Fruit fly (Drosophila melanogaster): ENCODE measurements around the gene Pldn.

Pldn gene

dm6 chr3L:11691203-11691797, at the start of gene Pldn, which contains the start of gene CG14135:
Gene Pldn, minus strand, starts transcription at chr3L:11691399.
Gene CG14135, plus strand, starts transcription at chr3L:11691571.
- TF ChIP-seq CG17829 (tag; optimal IDR thresholded peaks at IDR 0.05) (peak; percentile 10), CG7987 (GFP tag; optimal IDR thresholded peaks at IDR 0.05) (no peak), CG31388 (GFP tag; optimal IDR thresholded peaks at IDR 0.05) (no peak), CG3281 (GFP tag; optimal IDR thresholded peaks at IDR 0.05) (no peak), bowl (GFP tag; IDR thresholded peaks at IDR 0.05) (no peak), CG10267 (tag; optimal IDR thresholded peaks at IDR 0.05) (peak; percentile 44), hbn (GFP tag; IDR thresholded peaks at IDR 0.05; ENCODE audit: partially characterized antibody) (0 out of 2 replicates have a peak, but pooled peaks have one; percentile 27), CG6175 (GFP tag; IDR thresholded peaks at IDR 0.05) (no peak), CG7963 (GFP tag; IDR thresholded peaks at IDR 0.05; ENCODE audit: partially characterized antibody) (no peak), Doc3 (GFP tag; IDR thresholded peaks at IDR 0.05; ENCODE audit: partially characterized antibody) (peak; percentile 47; the same call in 1 of the 3 replicates), p53 (GFP tag; optimal IDR thresholded peaks at IDR 0.05) (no peak), CG9437 (GFP tag; optimal IDR thresholded peaks at IDR 0.05) (no peak), CG5180 (GFP tag; optimal IDR thresholded peaks at IDR 0.05) (no peak), tna (GFP tag; IDR thresholded peaks at IDR 0.05; ENCODE audit: partially characterized antibody) (no peak), CG4328 (GFP tag; optimal IDR thresholded peaks at IDR 0.05) (no peak), mirr (GFP tag; optimal IDR thresholded peaks at IDR 0.05) (no peak), CG2712 (tag; optimal IDR thresholded peaks at IDR 0.05) (peak; percentile 16), tap (tag; optimal IDR thresholded peaks at IDR 0.05) (no peak), CG4617 (GFP tag; optimal IDR thresholded peaks at IDR 0.05; ENCODE audit: borderline replicate concordance) (peak; percentile 33), bab2 (GFP tag; optimal IDR thresholded peaks at IDR 0.05) (no peak), CG4404 (GFP tag; IDR thresholded peaks at IDR 0.05) (no peak), Dll (GFP tag; IDR thresholded peaks at IDR 0.05; ENCODE audit: partially characterized antibody) (peak; percentile 61; the same call in 2 of the 4 replicates), CG6254 (GFP tag; optimal IDR thresholded peaks at IDR 0.05) (no peak), CG2889 (GFP tag; IDR thresholded peaks at IDR 0.05) (no peak), CG30403 (GFP tag; optimal IDR thresholded peaks at IDR 0.05) (no peak), wek (GFP tag; optimal IDR thresholded peaks at IDR 0.05) (no peak), CG11456 (GFP tag; IDR thresholded peaks at IDR 0.05) (no peak), CG10147 (GFP tag; optimal IDR thresholded peaks at IDR 0.05) (no peak), lbe (GFP tag; optimal IDR thresholded peaks at IDR 0.05) (peak; percentile 25), odd (GFP tag; optimal IDR thresholded peaks at IDR 0.05) (no peak), CG11560 (tag; IDR thresholded peaks at IDR 0.05) (peak; percentile 98), peb (GFP tag; IDR thresholded peaks at IDR 0.05) (no peak), H15 (GFP tag; IDR thresholded peaks at IDR 0.05) (no peak), gsb-n (tag; optimal IDR thresholded peaks at IDR 0.05) (peak; percentile 14), CG10462 (GFP tag; optimal IDR thresholded peaks at IDR 0.05) (no peak), Dfd (GFP tag; optimal IDR thresholded peaks at IDR 0.05) (no peak), CG14050 (GFP tag; IDR thresholded peaks at IDR 0.05) (no peak), fd102C (GFP tag; optimal IDR thresholded peaks at IDR 0.05) (no peak), ewg (GFP tag; optimal IDR thresholded peaks at IDR 0.05) (no peak), CG16863 (GFP tag; optimal IDR thresholded peaks at IDR 0.05) (no peak), CG6791 (GFP tag; IDR thresholded peaks at IDR 0.05; ENCODE audit: partially characterized antibody) (peak; percentile 27; the same call in 1 of the 3 replicates), BtbVII (GFP tag; optimal IDR thresholded peaks at IDR 0.05) (no peak), zfh2 (GFP tag; optimal IDR thresholded peaks at IDR 0.05) (no peak), sens-2 (GFP tag; IDR thresholded peaks at IDR 0.05) (no peak), CG15514 (GFP tag; optimal IDR thresholded peaks at IDR 0.05) (peak; percentile 66), gem (tag; optimal IDR thresholded peaks at IDR 0.05) (no peak), Vsx1 (GFP tag; optimal IDR thresholded peaks at IDR 0.05) (peak; percentile 8), CG11696 (GFP tag; IDR thresholded peaks at IDR 0.05) (no peak), CG5953 (GFP tag; IDR thresholded peaks at IDR 0.05) (no peak), Mrtf (GFP tag; IDR thresholded peaks at IDR 0.05) (no peak)

All from whole organism, embryonic.